Worm (Caenorhabditis elegans) whole organism, late embryonic: Measurements from ENCODE around the gene srx-31.
"Not testable (repeated sequence)": the region's sequence is repeated elsewhere in the genome, so short reads cannot be mapped to it uniquely, and the experiment has no call there.

ENCODE experiments used
- C08G9.2 ChIP-seq: sonication (generic microtip); optimal IDR thresholded peaks from 2 replicates; lab custom pipeline; 2016; ENCODE audit warnings: mild to moderate bottlenecking, missing genetic modification characterization, moderate library complexity, missing compliant biosample characterization
- K02D7.2 ChIP-seq: sonication (generic microtip); optimal IDR thresholded peaks from 2 replicates; lab custom pipeline; 2017; ENCODE audit warnings: mild to moderate bottlenecking, missing genetic modification characterization, missing compliant biosample characterization
- K09A11.1 ChIP-seq: sonication (generic microtip); optimal IDR thresholded peaks from 2 replicates; lab custom pipeline; 2017; ENCODE audit warnings: antibody characterized with exemption, mild to moderate bottlenecking, missing genetic modification characterization, missing compliant biosample characterization; ENCODE audit not compliant: insufficient read depth
- ceh-14 ChIP-seq: sonication (generic microtip); optimal IDR thresholded peaks from 2 replicates; lab custom pipeline; 2016; ENCODE audit warnings: missing genotype, missing genetic modification characterization, missing compliant biosample characterization
- ceh-18 ChIP-seq: sonication (generic microtip); optimal IDR thresholded peaks from 2 replicates; lab custom pipeline; 2016; ENCODE audit warnings: missing genetic modification characterization, missing compliant biosample characterization
- ceh-22 ChIP-seq: sonication (generic microtip); optimal IDR thresholded peaks from 2 replicates; lab custom pipeline; 2017; ENCODE audit warnings: missing biosample characterization, missing genetic modification characterization
- ceh-24 ChIP-seq: sonication (generic microtip); optimal IDR thresholded peaks from 2 replicates; lab custom pipeline; 2016; ENCODE audit warnings: mild to moderate bottlenecking, missing genetic modification characterization, missing compliant biosample characterization
- ceh-30 ChIP-seq: fragments of 150-350 bp; optimal IDR thresholded peaks from 2 replicates; lab custom pipeline; 2014; ENCODE audit warnings: missing biosample characterization, missing genetic modification characterization
- ceh-31 ChIP-seq: sonication (generic microtip); optimal IDR thresholded peaks from 2 replicates; lab custom pipeline; 2016; ENCODE audit warnings: missing genetic modification characterization, missing compliant biosample characterization
- ceh-34 ChIP-seq: sonication (generic microtip); optimal IDR thresholded peaks from 2 replicates; lab custom pipeline; 2016; ENCODE audit warnings: mild to moderate bottlenecking, missing genetic modification characterization, missing compliant biosample characterization
- ceh-9 ChIP-seq: sonication (generic microtip); optimal IDR thresholded peaks from 2 replicates; lab custom pipeline; 2016; ENCODE audit warnings: mild to moderate bottlenecking, missing genetic modification characterization, inconsistent platforms, missing compliant biosample characterization
- che-1 ChIP-seq: sonication (generic microtip); optimal IDR thresholded peaks from 2 replicates; lab custom pipeline; 2016; ENCODE audit warnings: mild to moderate bottlenecking, missing genetic modification characterization, missing compliant biosample characterization
- dve-1 ChIP-seq: sonication (generic microtip); optimal IDR thresholded peaks from 2 replicates; lab custom pipeline; 2017; ENCODE audit warnings: antibody characterized with exemption, mild to moderate bottlenecking, missing genetic modification characterization, missing compliant biosample characterization
- elt-4 ChIP-seq: sonication (generic microtip); optimal IDR thresholded peaks from 2 replicates; lab custom pipeline; 2016; ENCODE audit warnings: missing genetic modification characterization, missing compliant biosample characterization
- eyg-1 ChIP-seq: sonication (generic microtip); optimal IDR thresholded peaks from 2 replicates; lab custom pipeline; 2016; ENCODE audit warnings: missing genotype, missing genetic modification characterization, missing compliant biosample characterization
- gmeb-2 ChIP-seq: sonication (generic microtip); optimal IDR thresholded peaks from 2 replicates; lab custom pipeline; 2016; ENCODE audit warnings: missing genetic modification characterization, inconsistent platforms, missing compliant biosample characterization
- hlh-30 ChIP-seq: sonication (generic microtip); optimal IDR thresholded peaks from 2 replicates; lab custom pipeline; 2017; ENCODE audit warnings: antibody characterized with exemption, missing genetic modification characterization, missing compliant biosample characterization; ENCODE audit not compliant: insufficient read depth
- hlh-6 ChIP-seq: sonication (generic microtip); optimal IDR thresholded peaks from 2 replicates; lab custom pipeline; 2016; ENCODE audit warnings: missing genotype, missing genetic modification characterization, missing compliant biosample characterization
- hlh-8 ChIP-seq: sonication (generic microtip); optimal IDR thresholded peaks from 2 replicates; lab custom pipeline; 2016; ENCODE audit warnings: missing genotype, missing genetic modification characterization, missing compliant biosample characterization
- lin-11 ChIP-seq: fragments of 200-800 bp; sonication (Bioruptor generic); optimal IDR thresholded peaks from 2 replicates; lab custom pipeline; 2018; ENCODE audit warnings: mild to moderate bottlenecking, missing genetic modification characterization, missing compliant biosample characterization
- madf-2 ChIP-seq: sonication (generic microtip); optimal IDR thresholded peaks from 2 replicates; lab custom pipeline; 2017; ENCODE audit warnings: missing genetic modification characterization, missing compliant biosample characterization
- mec-3 ChIP-seq: sonication (generic microtip); optimal IDR thresholded peaks from 2 replicates; lab custom pipeline; 2016; ENCODE audit warnings: borderline replicate concordance, missing genetic modification characterization, missing compliant biosample characterization
- nfya-1 ChIP-seq: sonication (generic microtip); optimal IDR thresholded peaks from 2 replicates; lab custom pipeline; 2017; ENCODE audit warnings: missing genetic modification characterization, mild to moderate bottlenecking, missing compliant biosample characterization, antibody characterized with exemption, moderate library complexity
- nhr-232 ChIP-seq: sonication (generic microtip); optimal IDR thresholded peaks from 2 replicates; lab custom pipeline; 2016; ENCODE audit warnings: missing genetic modification characterization, missing compliant biosample characterization
- odd-2 ChIP-seq: sonication (generic microtip); optimal IDR thresholded peaks from 2 replicates; lab custom pipeline; 2017; ENCODE audit warnings: antibody characterized with exemption, mild to moderate bottlenecking, missing genetic modification characterization, missing compliant biosample characterization
- pag-3 ChIP-seq: sonication (generic microtip); optimal IDR thresholded peaks from 2 replicates; lab custom pipeline; 2016; ENCODE audit warnings: missing compliant biosample characterization, missing genetic modification characterization, borderline replicate concordance
- pat-9 ChIP-seq: fragments of 200-800 bp; sonication (Bioruptor generic); optimal IDR thresholded peaks from 2 replicates; lab custom pipeline; 2018; ENCODE audit warnings: mild to moderate bottlenecking, missing genetic modification characterization, moderate library complexity, missing compliant biosample characterization
- pha-2 ChIP-seq: sonication (generic microtip); optimal IDR thresholded peaks from 2 replicates; lab custom pipeline; 2017; ENCODE audit warnings: mild to moderate bottlenecking, missing genetic modification characterization, missing compliant biosample characterization
- pha-4 ChIP-seq: fragments of 150-350 bp; optimal IDR thresholded peaks from 2 replicates; lab custom pipeline; 2018; ENCODE audit warnings: missing biosample characterization, missing genetic modification reagents, missing genetic modification characterization
- pqm-1 ChIP-seq: sonication (generic microtip); optimal IDR thresholded peaks from 2 replicates; lab custom pipeline; 2016; ENCODE audit warnings: missing genetic modification characterization, missing compliant biosample characterization
- ref-2 ChIP-seq: sonication (generic microtip); optimal IDR thresholded peaks from 2 replicates; lab custom pipeline; 2016; ENCODE audit warnings: missing genetic modification characterization, missing compliant biosample characterization
- sdc-2 ChIP-seq: sonication (generic microtip); optimal IDR thresholded peaks from 2 replicates; lab custom pipeline; 2016; ENCODE audit warnings: missing genotype, missing genetic modification characterization, missing compliant biosample characterization
- sox-2 ChIP-seq: fragments of 200-800 bp; sonication (Bioruptor generic); IDR thresholded peaks from 2 replicates; pipeline ENCODE4 v1.3.6; 2022; ENCODE audit warnings: missing genetic modification reagents, missing genetic modification characterization, missing compliant biosample characterization
- sox-4 ChIP-seq: sonication (generic microtip); optimal IDR thresholded peaks from 2 replicates; lab custom pipeline; 2017; ENCODE audit warnings: mild to moderate bottlenecking, missing genetic modification characterization, inconsistent platforms, missing compliant biosample characterization
- syd-9 ChIP-seq: sonication (generic microtip); optimal IDR thresholded peaks from 2 replicates; lab custom pipeline; 2016; ENCODE audit warnings: mild to moderate bottlenecking, missing genetic modification characterization, moderate library complexity, missing compliant biosample characterization
- tbx-2 ChIP-seq: sonication (generic microtip); optimal IDR thresholded peaks from 2 replicates; lab custom pipeline; 2016; ENCODE audit warnings: missing genetic modification characterization, missing compliant biosample characterization
- unc-3 ChIP-seq, 2 experiments: fragments of 200-800 bp in 1 of 2; sonication (Bioruptor generic) in 1 of 2; sonication (generic microtip) in 1 of 2; conservative IDR thresholded peaks in 1 of 2; optimal IDR thresholded peaks in 1 of 2; 2 replicates each; pipeline versions ENCODE4 v1.3.6 to Lab custom; 2016 to 2022; ENCODE audit warnings: missing compliant biosample characterization in 2 of 2, missing genetic modification characterization in 2 of 2, missing genetic modification reagents in 1 of 2
- unc-55 ChIP-seq: sonication (generic microtip); optimal IDR thresholded peaks from 2 replicates; lab custom pipeline; 2017; ENCODE audit warnings: missing biosample characterization, missing genetic modification reagents, missing genetic modification characterization
- unc-86 ChIP-seq: sonication (generic microtip); optimal IDR thresholded peaks from 2 replicates; lab custom pipeline; 2016; ENCODE audit warnings: missing genetic modification characterization, missing compliant biosample characterization

srx-31 gene

ce11 chrV:820629-821028 lies 2.2 kb downstream of the srx-31 start, which contains the start of gene srx-32:
srx-32 (minus strand) TSS chrV:820729.
- not testable (repeated sequence) for TF ChIP-seq lin-11, K09A11.1, nhr-232 (tag; lab: Kevin White, UChicago)

ce11 chrV:817182-817581 lies 5.6 kb downstream of the srx-31 start, which contains the start of gene R13D11.1:
R13D11.1 (plus strand) TSS chrV:817482.
- TF ChIP-seq unc-86, result no peak
- TF ChIP-seq nfya-1 (tag; lab: Kevin White, UChicago), result no peak
- no peak for TF ChIP-seq K09A11.1 (tag; lab: Kevin White, UChicago)
- no peak for TF ChIP-seq pag-3
- no peak for TF ChIP-seq dve-1 (tag; lab: Kevin White, UChicago)
- TF ChIP-seq unc-3 (GFP tag; conservative IDR thresholded peaks at IDR 0.05; lab: Robert Waterston, UW), result no peak
- no peak for TF ChIP-seq unc-3 (tag; optimal IDR thresholded peaks at IDR 0.05; lab: Kevin White, UChicago)
- no peak for TF ChIP-seq odd-2
- TF ChIP-seq mec-3 (tag; lab: Kevin White, UChicago), result no peak
- TF ChIP-seq hlh-30 (tag; lab: Kevin White, UChicago), result no peak
- no peak for TF ChIP-seq madf-2 (tag; lab: Kevin White, UChicago)
- no peak for TF ChIP-seq pha-4 (tag; lab: Kevin White, UChicago)
- TF ChIP-seq, all 69 proteins: peak for 0

ce11 chrV:814716-815115 lies 8.1 kb downstream of the srx-31 start, which contains the start of gene R13D11.3:
R13D11.3 (plus strand) TSS chrV:815016.
- TF ChIP-seq ceh-22 (tag; lab: Kevin White, UChicago) (no peak), ceh-30 (tag; lab: Kevin White, UChicago) (no peak), pqm-1 (tag; lab: Kevin White, UChicago) (no peak), ceh-31 (no peak), dve-1 (tag; lab: Kevin White, UChicago) (no peak), K02D7.2 (tag; lab: Kevin White, UChicago) (no peak), C08G9.2 (tag; lab: Kevin White, UChicago) (no peak), ceh-9 (tag; lab: Kevin White, UChicago) (no peak), sox-4 (tag; lab: Kevin White, UChicago) (no peak), che-1 (no peak), lin-11 (tag; lab: Kevin White, UChicago) (no peak), sdc-2 (tag; lab: Kevin White, UChicago) (no peak), unc-86 (no peak), pat-9 (tag; lab: Kevin White, UChicago) (no peak), K09A11.1 (tag; lab: Kevin White, UChicago) (no peak), ceh-34 (tag; lab: Kevin White, UChicago) (no peak)

- TF ChIP-seq che-1 (no peak), hlh-6 (tag; lab: Kevin White, UChicago) (no peak), sox-2 (GFP tag; lab: Robert Waterston, UW) (no peak), syd-9 (tag; lab: Kevin White, UChicago) (no peak), gmeb-2 (no peak), eyg-1 (tag; lab: Kevin White, UChicago) (no peak), lin-11 (tag; lab: Kevin White, UChicago) (no peak), ceh-24 (tag; lab: Kevin White, UChicago) (no peak), elt-4 (tag; lab: Kevin White, UChicago) (no peak), pha-2 (no peak), pha-4 (tag; lab: Kevin White, UChicago) (no peak), unc-55 (GFP tag; lab: Kevin White, UChicago) (no peak), pqm-1 (tag; lab: Kevin White, UChicago) (no peak), hlh-8 (tag; lab: Kevin White, UChicago) (no peak), ceh-14 (tag; lab: Kevin White, UChicago) (no peak), ref-2 (tag; lab: Kevin White, UChicago) (no peak), tbx-2 (tag; lab: Kevin White, UChicago) (no peak), ceh-18 (tag; lab: Kevin White, UChicago) (no peak)
Measured at ce11 chrV:813101-813500, 9.7 kb downstream of the srx-31 start, which contains the start of gene R13D11.10. R13D11.10 (minus strand) TSS chrV:813201.
